Worm (Caenorhabditis elegans): ENCODE data around the gene R166.2.

The R166.2 gene

ce11 chrII:10541923-10542486 lies 4.5 kb upstream of the R166.2 start, which contains the start of gene pro-1 (continued):
- TF ChIP-seq hmg-20 (GFP tag; IDR thresholded peaks at IDR 0.05) (peak; percentile 30; the same call in 1 of the 2 replicates), xnd-1 (tag; optimal IDR thresholded peaks at IDR 0.05) (no peak), aptf-3 (GFP tag; IDR thresholded peaks at IDR 0.05) (peak; percentile 91; the same call in 1 of the 2 replicates), gei-17 (GFP tag; optimal IDR thresholded peaks at IDR 0.05) (peak; percentile 72), lir-1 (GFP tag; conservative IDR thresholded peaks at IDR 0.05) (peak; percentile 60), nfya-2 (GFP tag; IDR thresholded peaks at IDR 0.05) (no peak), ZK185.1 (tag; optimal IDR thresholded peaks at IDR 0.05; ENCODE audit: poor library complexity, severe bottlenecking) (peak; percentile 90), hlh-12 (tag; optimal IDR thresholded peaks at IDR 0.05) (no peak), K11D2.4 (GFP tag; IDR thresholded peaks at IDR 0.05) (peak; percentile 86), F22D6.2 (tag; optimal IDR thresholded peaks at IDR 0.05) (peak; percentile 15), ceh-58 (GFP tag; IDR thresholded peaks at IDR 0.05) (peak; percentile 37; the same call in 1 of the 2 replicates), ztf-22 (GFP tag; optimal IDR thresholded peaks at IDR 0.05) (peak; percentile 47), ccch-3 (GFP tag; optimal IDR thresholded peaks at IDR 0.05) (peak; percentile 15), attf-3 (GFP tag; conservative IDR thresholded peaks at IDR 0.05) (peak; percentile 36; the same call in 1 of the 2 replicates), F10E7.11 (tag; optimal IDR thresholded peaks at IDR 0.05) (peak; percentile 76), hsf-1 (GFP tag; IDR thresholded peaks at IDR 0.05) (peak; percentile 48), bed-2 (GFP tag; IDR thresholded peaks at IDR 0.05) (no peak)

ce11 chrII:10539232-10539631 lies 1.8 kb upstream of the R166.2 start, which contains the start of gene R166.3:
TSS of gene R166.3 (minus strand) at chrII:10539332.
- TF ChIP-seq xnd-1 (tag; optimal IDR thresholded peaks at IDR 0.05), result no peak
- TF ChIP-seq hrde-1 (tag; optimal IDR thresholded peaks at IDR 0.05; ENCODE audit: borderline replicate concordance), result peak; percentile 5
- no peak for TF ChIP-seq snpc-4 (GFP tag; optimal IDR thresholded peaks at IDR 0.05)
- TF ChIP-seq snpc-4 (tag; optimal IDR thresholded peaks at IDR 0.05), result no peak

- TF ChIP-seq lin-40 (tag; optimal IDR thresholded peaks at IDR 0.05) (peak; percentile 31), attf-3 (GFP tag; conservative IDR thresholded peaks at IDR 0.05) (0 out of 2 replicates have a peak, but pooled peaks have one; percentile 11), ets-4 (GFP tag; optimal IDR thresholded peaks at IDR 0.05) (no peak), sea-2 (GFP tag; IDR thresholded peaks at IDR 0.05) (0 out of 2 replicates have a peak, but pooled peaks have one; percentile 40), lsl-1 (GFP tag; optimal IDR thresholded peaks at IDR 0.05) (peak; percentile 4), madf-3 (GFP tag; IDR thresholded peaks at IDR 0.05) (no peak), F39B2.1 (GFP tag; IDR thresholded peaks at IDR 0.05) (no peak), ceh-27 (GFP tag; optimal IDR thresholded peaks at IDR 0.05) (peak; percentile 6), hsf-1 (GFP tag; IDR thresholded peaks at IDR 0.05) (no peak), dpff-1 (tag; optimal IDR thresholded peaks at IDR 0.05) (no peak), rcor-1 (GFP tag; IDR thresholded peaks at IDR 0.05) (no peak), Y56A3A.18 (GFP tag; IDR thresholded peaks at IDR 0.05) (no peak), rec-8 (tag; optimal IDR thresholded peaks at IDR 0.05) (peak; percentile 19 to 45), athp-1 (tag; optimal IDR thresholded peaks at IDR 0.05) (peak; percentile 31), ekl-4 (GFP tag; IDR thresholded peaks at IDR 0.05) (no peak), attf-6 (GFP tag; IDR thresholded peaks at IDR 0.05) (no peak), madf-8 (GFP tag; conservative IDR thresholded peaks at IDR 0.05) (peak; percentile 29; the same call in 1 of the 2 replicates), F57C9.4 (tag; optimal IDR thresholded peaks at IDR 0.05) (no peak), pbrm-1 (GFP tag; IDR thresholded peaks at IDR 0.05) (peak; percentile 38; the same call in 1 of the 2 replicates), unc-130 (GFP tag; optimal IDR thresholded peaks at IDR 0.05) (peak; percentile 80), F33H1.4 (GFP tag; IDR thresholded peaks at IDR 0.05) (peak; percentile 40), lsy-27 (tag; optimal IDR thresholded peaks at IDR 0.05; ENCODE audit: borderline replicate concordance, insufficient read depth) (no peak), mes-4 (tag; optimal IDR thresholded peaks at IDR 0.05) (no peak), lin-35 (GFP tag; optimal IDR thresholded peaks at IDR 0.05) (no peak), F57A8.1 (GFP tag; optimal IDR thresholded peaks at IDR 0.05) (no peak), bed-2 (GFP tag; IDR thresholded peaks at IDR 0.05) (peak; percentile 69; the same call in 1 of the 2 replicates), F52B5.7 (tag; optimal IDR thresholded peaks at IDR 0.05) (no peak)
Observed at ce11 chrII:10537988-10538387, 517 bp upstream of the R166.2 start.

Data from whole organism, young adult.